Worm (Caenorhabditis elegans) whole organism, young adult: Measurements from ENCODE around the gene wdr-54.

Source experiments
- F22D6.2 ChIP-seq: sonication (generic microtip); optimal IDR thresholded peaks from 2 replicates; lab custom pipeline; 2016; ENCODE audit warnings: mild to moderate bottlenecking, missing genetic modification characterization, missing compliant biosample characterization
- F33H1.4 ChIP-seq: fragments of 200-800 bp; sonication (Bioruptor generic); IDR thresholded peaks from 2 replicates; pipeline ENCODE4 v1.3.6; 2022; ENCODE audit warnings: missing genetic modification reagents, missing genetic modification characterization, missing compliant biosample characterization
- F55B11.4 ChIP-seq: sonication (generic microtip); optimal IDR thresholded peaks from 2 replicates; lab custom pipeline; 2016; ENCODE audit warnings: missing compliant biosample characterization, missing genetic modification characterization, borderline replicate concordance; ENCODE audit not compliant: insufficient read depth
- F57C9.4 ChIP-seq: sonication (generic microtip); optimal IDR thresholded peaks from 2 replicates; lab custom pipeline; 2017; ENCODE audit warnings: mild to moderate bottlenecking, missing genetic modification characterization, missing compliant biosample characterization
- T07F8.4 ChIP-seq: sonication (generic microtip); optimal IDR thresholded peaks from 2 replicates; lab custom pipeline; 2016; ENCODE audit warnings: mild to moderate bottlenecking, missing genetic modification characterization, moderate library complexity, missing compliant biosample characterization
- Y53F4B.3 ChIP-seq: fragments of 200-800 bp; sonication (Bioruptor generic); IDR thresholded peaks from 2 replicates; pipeline ENCODE4 v1.3.6; 2022; ENCODE audit warnings: missing genetic modification reagents, missing genetic modification characterization, missing compliant biosample characterization
- Y67H2A.10 ChIP-seq: fragments of 200-800 bp; sonication (Bioruptor generic); conservative IDR thresholded peaks from 2 replicates; pipeline ENCODE4 v1.3.6; 2022; ENCODE audit warnings: missing genetic modification reagents, missing genetic modification characterization, missing compliant biosample characterization
- Y79H2A.3 ChIP-seq: fragments of 200-800 bp; sonication (Bioruptor generic); conservative IDR thresholded peaks from 2 replicates; pipeline ENCODE4 v1.3.6; 2022; ENCODE audit warnings: missing genetic modification reagents, missing genetic modification characterization, missing compliant biosample characterization
- Y95B8A.8 ChIP-seq: fragments of 200-800 bp; sonication (Bioruptor generic); IDR thresholded peaks from 2 replicates; pipeline ENCODE4 v1.3.6; 2022; ENCODE audit warnings: missing genetic modification reagents, missing genetic modification characterization, missing compliant biosample characterization
- aptf-3 ChIP-seq: fragments of 200-800 bp; sonication (Bioruptor generic); IDR thresholded peaks from 2 replicates; pipeline ENCODE4 v1.3.6; 2022; ENCODE audit warnings: missing genetic modification characterization, missing compliant biosample characterization
- attf-6 ChIP-seq: fragments of 200-800 bp; sonication (Bioruptor generic); IDR thresholded peaks from 2 replicates; pipeline ENCODE4 v1.3.6; 2022; ENCODE audit warnings: missing genetic modification reagents, missing genetic modification characterization, missing compliant biosample characterization
- bed-2 ChIP-seq: fragments of 200-800 bp; sonication (Bioruptor generic); IDR thresholded peaks from 2 replicates; pipeline ENCODE4 v1.3.6; 2022; ENCODE audit warnings: missing genetic modification reagents, missing genetic modification characterization, missing compliant biosample characterization
- ccch-3 ChIP-seq: fragments of 200-800 bp; sonication (Bioruptor generic); optimal IDR thresholded peaks from 2 replicates; lab custom pipeline; 2018; ENCODE audit warnings: mild to moderate bottlenecking, missing genetic modification characterization, missing compliant biosample characterization
- ceh-27 ChIP-seq: fragments of 200-800 bp; sonication (Bioruptor generic); optimal IDR thresholded peaks from 2 replicates; lab custom pipeline; 2018; ENCODE audit warnings: mild to moderate bottlenecking, missing genetic modification characterization, moderate library complexity, missing compliant biosample characterization
- ceh-79 ChIP-seq: sonication (generic microtip); optimal IDR thresholded peaks from 2 replicates; lab custom pipeline; 2017; ENCODE audit warnings: mild to moderate bottlenecking, missing genetic modification characterization, missing compliant biosample characterization
- ceh-91 ChIP-seq: fragments of 200-800 bp; sonication (Bioruptor generic); IDR thresholded peaks from 2 replicates; pipeline ENCODE4 v1.3.6; 2022; ENCODE audit warnings: missing genetic modification reagents, missing genetic modification characterization, missing compliant biosample characterization
- die-1 ChIP-seq: sonication (generic microtip); optimal IDR thresholded peaks from 2 replicates; lab custom pipeline; 2016; ENCODE audit warnings: missing genotype, mild to moderate bottlenecking, missing genetic modification characterization, missing compliant biosample characterization
- egl-44 ChIP-seq: fragments of 200-800 bp; sonication (Bioruptor generic); IDR thresholded peaks from 2 replicates; pipeline ENCODE4 v1.3.6; 2022; ENCODE audit warnings: missing genetic modification reagents, missing genetic modification characterization, missing compliant biosample characterization
- egrh-3 ChIP-seq: fragments of 200-800 bp; sonication (Bioruptor generic); IDR thresholded peaks from 2 replicates; pipeline ENCODE4 v1.3.6; 2022; ENCODE audit warnings: missing genetic modification reagents, missing genetic modification characterization, missing compliant biosample characterization
- gei-17 ChIP-seq: fragments of 200-800 bp; sonication (Bioruptor generic); optimal IDR thresholded peaks from 2 replicates; lab custom pipeline; 2018; ENCODE audit warnings: mild to moderate bottlenecking, missing genetic modification characterization, missing compliant biosample characterization
- him-1 ChIP-seq: sonication (generic microtip); optimal IDR thresholded peaks from 2 replicates; lab custom pipeline; 2016; ENCODE audit warnings: missing genotype, missing genetic modification reagents, missing genetic modification characterization, missing compliant biosample characterization
- hmg-20 ChIP-seq: fragments of 200-800 bp; sonication (Bioruptor generic); IDR thresholded peaks from 2 replicates; pipeline ENCODE4 v1.3.6; 2022; ENCODE audit warnings: missing genetic modification reagents, missing genetic modification characterization, missing compliant biosample characterization
- hrde-1 ChIP-seq: sonication (generic microtip); optimal IDR thresholded peaks from 2 replicates; lab custom pipeline; 2016; ENCODE audit warnings: missing genetic modification characterization, mild to moderate bottlenecking, missing compliant biosample characterization, moderate library complexity, missing genotype, missing genetic modification reagents, borderline replicate concordance
- lin-26 ChIP-seq: fragments of 200-800 bp; sonication (Bioruptor generic); IDR thresholded peaks from 2 replicates; pipeline ENCODE4 v1.3.6; 2022; ENCODE audit warnings: missing genetic modification reagents, missing genetic modification characterization, missing compliant biosample characterization
- lir-1 ChIP-seq: fragments of 200-800 bp; sonication (Bioruptor generic); conservative IDR thresholded peaks from 2 replicates; pipeline ENCODE4 v1.3.6; 2022; ENCODE audit warnings: missing genetic modification reagents, missing genetic modification characterization, missing compliant biosample characterization
- madf-8 ChIP-seq: fragments of 200-800 bp; sonication (Bioruptor generic); conservative IDR thresholded peaks from 2 replicates; pipeline ENCODE4 v1.3.6; 2022; ENCODE audit warnings: missing genetic modification reagents, missing genetic modification characterization, missing compliant biosample characterization
- mes-4 ChIP-seq: sonication (generic microtip); optimal IDR thresholded peaks from 2 replicates; lab custom pipeline; 2016; ENCODE audit warnings: missing genotype, missing genetic modification characterization, missing compliant biosample characterization
- nfyb-1 ChIP-seq: fragments of 200-800 bp; sonication (Bioruptor generic); IDR thresholded peaks from 2 replicates; pipeline ENCODE4 v1.3.6; 2022; ENCODE audit warnings: missing genetic modification reagents, missing genetic modification characterization, missing compliant biosample characterization
- nhr-179 ChIP-seq: sonication (generic microtip); optimal IDR thresholded peaks from 2 replicates; lab custom pipeline; 2016; ENCODE audit warnings: mild to moderate bottlenecking, missing genetic modification characterization, missing compliant biosample characterization
- nhr-27 ChIP-seq: fragments of 200-800 bp; sonication (Bioruptor generic); optimal IDR thresholded peaks from 2 replicates; lab custom pipeline; 2018; ENCODE audit warnings: mild to moderate bottlenecking, missing genetic modification characterization, moderate library complexity, missing compliant biosample characterization
- pbrm-1 ChIP-seq: fragments of 200-800 bp; sonication (Bioruptor generic); IDR thresholded peaks from 2 replicates; pipeline ENCODE4 v1.3.6; 2022; ENCODE audit warnings: missing genetic modification reagents, missing genetic modification characterization, missing compliant biosample characterization
- repo-1 ChIP-seq: sonication (generic microtip); optimal IDR thresholded peaks from 2 replicates; lab custom pipeline; 2017; ENCODE audit warnings: mild to moderate bottlenecking, missing genetic modification characterization, missing compliant biosample characterization
- snpc-1.1 ChIP-seq: sonication (generic microtip); optimal IDR thresholded peaks from 2 replicates; lab custom pipeline; 2017; ENCODE audit warnings: missing genetic modification characterization, mild to moderate bottlenecking, missing compliant biosample characterization, antibody characterized with exemption, moderate library complexity, missing genotype, missing genetic modification reagents; ENCODE audit not compliant: insufficient read depth
- snpc-1.3 ChIP-seq: sonication (generic microtip); optimal IDR thresholded peaks from 2 replicates; lab custom pipeline; 2017; ENCODE audit warnings: missing genetic modification characterization, mild to moderate bottlenecking, missing compliant biosample characterization, antibody characterized with exemption, moderate library complexity, missing genotype, missing genetic modification reagents; ENCODE audit not compliant: insufficient read depth
- tbp1 ChIP-seq: fragments of 200-800 bp; sonication (Bioruptor generic); optimal IDR thresholded peaks from 2 replicates; lab custom pipeline; 2018; ENCODE audit warnings: mild to moderate bottlenecking, missing genetic modification characterization, missing compliant biosample characterization
- ztf-25 ChIP-seq: fragments of 200-800 bp; sonication (Bioruptor generic); IDR thresholded peaks from 2 replicates; pipeline ENCODE4 v1.3.6; 2022; ENCODE audit warnings: missing genetic modification reagents, missing genetic modification characterization, missing compliant biosample characterization
- ztf-26 ChIP-seq: sonication (generic microtip); optimal IDR thresholded peaks from 2 replicates; lab custom pipeline; 2017; ENCODE audit warnings: missing genetic modification characterization, missing compliant biosample characterization
- ztf-3 ChIP-seq: fragments of 200-800 bp; sonication (Bioruptor generic); optimal IDR thresholded peaks from 2 replicates; lab custom pipeline; 2018; ENCODE audit warnings: mild to moderate bottlenecking, missing genetic modification characterization, missing compliant biosample characterization

The wdr-54 gene

DNA sequence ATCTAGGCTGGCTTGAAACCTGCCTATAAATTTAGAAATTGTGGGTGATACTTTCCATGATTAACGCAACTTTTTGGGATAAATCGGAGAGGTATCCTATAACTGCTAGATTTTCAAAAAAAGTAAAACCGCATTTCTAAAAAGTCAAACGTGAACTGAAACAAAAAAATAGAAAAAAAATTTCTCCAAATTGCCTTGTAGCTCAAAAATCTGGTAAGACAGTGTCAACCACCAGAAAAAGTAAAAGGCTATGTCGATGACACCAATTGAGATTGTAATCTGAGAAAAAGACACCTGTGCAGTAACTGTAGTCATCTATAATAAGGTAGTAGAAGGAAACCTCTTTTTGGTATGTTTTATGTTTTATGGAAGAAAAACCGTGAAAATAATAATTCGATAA lies at the start of gene wdr-54:
wdr-54 (plus strand) TSS at position 301 of the 400 bp plus-strand sequence.
- TF ChIP-seq F55B11.4 (no peak), Y53F4B.3 (GFP tag; lab: Robert Waterston, UW) (no peak), die-1 (tag; lab: Kevin White, UChicago) (no peak), ceh-79 (tag; lab: Kevin White, UChicago) (no peak), bed-2 (GFP tag; lab: Robert Waterston, UW) (no peak), F33H1.4 (GFP tag; lab: Robert Waterston, UW) (no peak), ceh-91 (no peak), nfyb-1 (GFP tag; lab: Robert Waterston, UW) (no peak), egrh-3 (GFP tag; lab: Robert Waterston, UW) (no peak), lir-1 (GFP tag; lab: Robert Waterston, UW) (no peak), tbp1 (GFP tag; lab: Kevin White, UChicago) (no peak)

DNA sequence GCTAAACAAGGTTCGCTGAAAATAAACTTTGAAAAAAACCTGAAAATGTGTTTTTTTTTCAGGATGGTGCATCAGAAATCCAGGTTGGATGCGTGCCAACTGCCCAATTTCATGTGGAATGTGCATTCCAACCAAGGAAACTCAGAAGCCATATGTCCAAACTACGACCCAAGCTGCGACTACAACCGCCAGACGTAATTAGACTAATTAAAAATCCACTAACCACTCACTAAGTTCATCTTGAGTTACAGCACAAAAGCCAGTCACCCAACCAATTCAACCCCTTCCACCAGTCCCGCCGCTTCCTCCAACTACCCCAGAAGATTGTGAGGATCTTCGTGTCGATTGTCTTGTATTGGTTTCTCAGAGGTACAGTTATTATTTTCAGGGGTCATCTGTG lies 49.4 kb upstream of the wdr-54 start:
- no peak for TF ChIP-seq repo-1
- no peak for TF ChIP-seq Y79H2A.3 (GFP tag; lab: Robert Waterston, UW)
- no peak for TF ChIP-seq attf-6
- TF ChIP-seq pbrm-1 (GFP tag; lab: Robert Waterston, UW), result no peak
- no peak for TF ChIP-seq ztf-26
- TF ChIP-seq him-1, result no peak
- TF ChIP-seq F22D6.2 (tag; lab: Kevin White, UChicago), result no peak
- TF ChIP-seq lir-1 (GFP tag; lab: Robert Waterston, UW), result no peak
- no peak for TF ChIP-seq ceh-91
- TF ChIP-seq ccch-3, result no peak
- no peak for TF ChIP-seq lin-26 (GFP tag; lab: Robert Waterston, UW)

DNA sequence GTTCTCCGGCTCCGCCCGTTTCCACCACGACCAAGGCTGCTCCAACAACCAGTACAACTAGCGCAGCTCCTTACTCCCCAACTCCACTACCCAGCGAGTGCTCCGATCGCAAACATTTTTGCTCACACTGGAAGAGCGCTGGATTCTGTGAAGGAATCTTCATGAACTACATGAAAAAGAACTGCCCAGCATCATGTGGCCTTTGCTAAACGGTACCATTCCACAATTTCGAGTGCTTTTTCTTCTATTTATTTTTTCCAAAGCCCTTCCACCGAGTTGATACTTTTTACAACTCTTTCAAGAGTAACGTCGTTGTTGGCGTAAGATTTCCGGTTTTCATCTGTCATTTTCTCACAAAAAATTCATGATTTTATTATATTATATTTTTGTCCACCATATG lies 48.7 kb upstream of the wdr-54 start:
- TF ChIP-seq hrde-1 (tag; lab: Kevin White, UChicago) (no peak), F57C9.4 (tag; lab: Kevin White, UChicago) (no peak), mes-4 (tag; lab: Kevin White, UChicago) (no peak), Y67H2A.10 (GFP tag; lab: Robert Waterston, UW) (no peak), madf-8 (GFP tag; lab: Robert Waterston, UW) (no peak), aptf-3 (GFP tag; lab: Robert Waterston, UW) (no peak), ztf-3 (GFP tag; lab: Kevin White, UChicago) (no peak), gei-17 (GFP tag; lab: Kevin White, UChicago) (no peak), die-1 (tag; lab: Kevin White, UChicago) (no peak), ztf-25 (GFP tag; lab: Robert Waterston, UW) (no peak)

DNA sequence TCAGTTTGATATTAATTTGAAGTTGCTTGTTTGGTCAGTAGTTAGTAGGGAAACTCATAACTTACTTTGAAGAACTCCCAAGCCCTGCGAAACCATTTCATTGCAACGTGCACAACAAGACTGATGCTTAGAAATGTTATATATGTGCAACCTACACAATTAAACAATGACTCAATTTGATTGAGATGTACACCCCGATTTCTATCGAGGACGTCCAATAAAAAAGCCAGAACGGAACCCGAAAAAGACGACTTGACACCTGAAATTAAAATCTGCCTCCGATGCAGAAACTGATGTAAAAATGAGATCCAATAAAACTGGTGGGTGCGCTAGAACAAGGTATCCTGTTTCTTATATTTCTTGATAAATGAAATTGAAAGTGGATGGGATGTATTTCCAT lies 43.9 kb upstream of the wdr-54 start, which contains the start of gene T04G9.6:
T04G9.6 (minus strand) TSS at position 101 of the 400 bp plus-strand sequence.
- no peak for TF ChIP-seq Y95B8A.8 (GFP tag; lab: Robert Waterston, UW)
- no peak for TF ChIP-seq egl-44 (GFP tag; lab: Robert Waterston, UW)
- no peak for TF ChIP-seq hmg-20 (GFP tag; lab: Robert Waterston, UW)
- no peak for TF ChIP-seq ceh-27
- TF ChIP-seq T07F8.4 (tag; lab: Kevin White, UChicago), result no peak
- TF ChIP-seq egrh-3 (GFP tag; lab: Robert Waterston, UW), result no peak
- no peak for TF ChIP-seq F57C9.4 (tag; lab: Kevin White, UChicago)
- TF ChIP-seq snpc-1.3 (tag; lab: Kevin White, UChicago), result no peak
- TF ChIP-seq nhr-179, result no peak
- no peak for TF ChIP-seq snpc-1.1 (tag; lab: Kevin White, UChicago)
- no peak for TF ChIP-seq nhr-27 (tag; lab: Kevin White, UChicago)
- TF ChIP-seq ceh-79 (tag; lab: Kevin White, UChicago), result no peak
